Worm (Caenorhabditis elegans): ENCODE results near the gene srz-105.

The srz-105 gene

DNA sequence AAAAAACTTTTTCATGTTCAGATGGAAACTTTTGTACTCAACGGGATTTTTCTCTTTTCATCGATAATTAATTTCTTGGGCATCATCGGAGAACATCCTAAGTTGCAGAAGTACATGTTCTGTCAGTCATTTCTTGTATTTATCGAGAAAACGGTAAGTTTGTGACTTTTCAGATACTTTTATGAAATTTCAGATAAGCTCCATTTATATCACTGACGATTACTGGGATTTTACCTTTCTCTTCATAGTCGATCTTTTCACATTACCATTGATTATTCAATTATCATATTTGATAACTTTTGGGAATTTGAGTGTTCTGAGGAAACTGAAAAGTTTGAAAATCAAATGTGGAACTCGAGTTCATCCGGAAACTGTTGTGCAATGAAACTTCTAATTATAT lies at the start of gene srz-105:
Gene srz-105, plus strand, starts transcription at position 301 of the 400 bp plus-strand sequence.
- no peak for TF ChIP-seq sptf-1 (tag; optimal IDR thresholded peaks at IDR 0.05)
- no peak for TF ChIP-seq dpl-1 (GFP tag; optimal IDR thresholded peaks at IDR 0.05)
- no peak for TF ChIP-seq ztf-11 (tag; optimal IDR thresholded peaks at IDR 0.05)
- TF ChIP-seq ceh-90 (tag; optimal IDR thresholded peaks at IDR 0.05) = no peak
- no peak for TF ChIP-seq mdl-1 (tag; optimal IDR thresholded peaks at IDR 0.05)
- TF ChIP-seq egl-27 (tag; optimal IDR thresholded peaks at IDR 0.05) = no peak
- TF ChIP-seq unc-30 (tag; optimal IDR thresholded peaks at IDR 0.05) = no peak
- TF ChIP-seq fkh-10 (GFP tag; optimal IDR thresholded peaks at IDR 0.05) = no peak
- TF ChIP-seq ceh-82 (tag; optimal IDR thresholded peaks at IDR 0.05) = no peak
- no peak for TF ChIP-seq nhr-71 (tag; optimal IDR thresholded peaks at IDR 0.05)
- TF ChIP-seq pag-3 (tag; optimal IDR thresholded peaks at IDR 0.05; ENCODE audit: borderline replicate concordance, insufficient read depth) = no peak
- TF ChIP-seq skn-1 (tag; optimal IDR thresholded peaks at IDR 0.05) = no peak
- TF ChIP-seq hlh-4 (tag; optimal IDR thresholded peaks at IDR 0.05) = no peak
- TF ChIP-seq C34B4.2 (tag; optimal IDR thresholded peaks at IDR 0.05) = no peak
- TF ChIP-seq nhr-77 (tag; optimal IDR thresholded peaks at IDR 0.05) = no peak
- no peak for TF ChIP-seq vab-15 (tag; optimal IDR thresholded peaks at IDR 0.05)
- no peak for TF ChIP-seq ceh-88 (GFP tag; IDR thresholded peaks at IDR 0.05)
- no peak for TF ChIP-seq nhr-11 (tag; optimal IDR thresholded peaks at IDR 0.05)
- TF ChIP-seq lin-35 (GFP tag; optimal IDR thresholded peaks at IDR 0.05) = no peak
- TF ChIP-seq aly-2 (tag; optimal IDR thresholded peaks at IDR 0.05) = no peak

DNA sequence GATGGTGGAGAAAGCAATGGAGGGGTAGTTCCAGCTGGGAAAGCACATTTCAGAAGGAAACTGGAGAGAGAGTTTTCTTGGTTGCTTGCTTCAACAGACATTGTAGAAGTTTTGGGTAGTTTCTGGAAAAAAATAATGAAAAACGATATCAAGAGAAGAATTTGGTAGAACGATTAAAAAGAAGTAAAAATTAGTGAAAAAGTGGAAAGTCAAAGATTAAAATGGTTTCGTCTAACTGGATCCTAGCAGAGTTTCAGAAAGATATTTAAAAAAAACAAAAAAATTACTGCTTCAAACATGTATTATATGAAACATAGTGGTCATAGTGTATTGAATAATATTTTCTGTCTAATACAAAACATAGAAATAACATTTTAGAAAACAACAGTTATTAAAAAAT lies 47.4 kb upstream of the srz-105 start, which contains the start of gene F38C2.7:
Gene F38C2.7, minus strand, starts transcription at position 101 of the 400 bp plus-strand sequence.
- TF ChIP-seq ets-5 (GFP tag; IDR thresholded peaks at IDR 0.05) (no peak), nhr-47 (tag; optimal IDR thresholded peaks at IDR 0.05) (no peak), lsy-2 (tag; optimal IDR thresholded peaks at IDR 0.05) (no peak), elt-2 (tag; optimal IDR thresholded peaks at IDR 0.05) (no peak), zag-1 (tag; optimal IDR thresholded peaks at IDR 0.05) (no peak), fos-1 (tag; optimal IDR thresholded peaks at IDR 0.05) (no peak), tlp-1 (tag; optimal IDR thresholded peaks at IDR 0.05) (no peak), egl-27 (tag; optimal IDR thresholded peaks at IDR 0.05) (no peak), hlh-17 (GFP tag; optimal IDR thresholded peaks at IDR 0.05; ENCODE audit: borderline replicate concordance) (no peak)

DNA sequence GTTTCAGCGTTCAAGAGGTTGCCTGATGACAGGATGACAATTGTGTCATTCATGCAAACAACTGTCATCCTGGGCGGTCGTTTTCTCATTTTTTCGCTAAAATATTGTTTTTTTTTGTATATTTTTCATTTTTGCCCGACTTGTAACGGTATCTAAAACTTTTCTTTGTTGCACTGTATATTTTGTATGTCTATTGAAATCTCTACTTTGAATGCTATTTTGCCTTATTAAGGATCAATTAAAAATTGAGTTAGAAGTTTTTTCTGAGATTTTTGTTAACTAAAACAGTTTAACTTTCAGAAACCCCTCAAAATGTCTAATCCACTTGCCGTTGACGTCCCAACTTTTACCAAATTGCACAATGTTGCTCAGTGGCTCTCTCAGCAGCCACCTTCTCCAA lies 46.8 kb upstream of the srz-105 start, which contains the start of gene ccch-2:
Gene ccch-2, plus strand, starts transcription at position 301 of the 400 bp plus-strand sequence.
- TF ChIP-seq ets-5 (GFP tag; IDR thresholded peaks at IDR 0.05) (no peak), F16B12.6 (tag; optimal IDR thresholded peaks at IDR 0.05) (no peak), xbp-1 (tag; optimal IDR thresholded peaks at IDR 0.05) (no peak), skn-1 (tag; optimal IDR thresholded peaks at IDR 0.05) (no peak), nhr-28 (tag; optimal IDR thresholded peaks at IDR 0.05) (no peak), ztf-4 (tag; optimal IDR thresholded peaks at IDR 0.05) (no peak), aly-2 (tag; optimal IDR thresholded peaks at IDR 0.05) (no peak), hpl-2 (GFP tag; optimal IDR thresholded peaks at IDR 0.05) (no peak), lin-35 (GFP tag; optimal IDR thresholded peaks at IDR 0.05) (no peak), sptf-1 (tag; optimal IDR thresholded peaks at IDR 0.05) (no peak), blmp-1 (tag; optimal IDR thresholded peaks at IDR 0.05) (no peak), lin-14 (GFP tag; optimal IDR thresholded peaks at IDR 0.05) (no peak), C34B4.2 (tag; optimal IDR thresholded peaks at IDR 0.05) (no peak)

DNA sequence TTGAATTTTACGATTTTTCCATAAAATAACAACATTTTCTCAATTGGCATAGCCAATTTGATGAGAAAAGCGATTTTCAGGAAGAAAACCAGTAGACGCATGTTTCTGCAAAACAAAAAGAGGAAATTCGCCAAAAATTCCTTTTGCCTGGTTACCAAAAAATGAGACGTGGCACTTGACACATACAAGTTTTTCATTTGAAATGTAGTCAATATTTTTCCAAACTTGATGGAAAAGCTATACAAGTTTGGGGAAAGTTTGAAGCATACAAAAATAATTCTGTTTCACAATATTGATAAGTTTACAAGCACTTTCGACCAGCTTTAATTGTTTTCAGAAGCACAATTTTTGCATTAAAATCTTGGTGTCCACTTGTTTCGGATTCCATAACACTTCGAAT lies 44.1 kb upstream of the srz-105 start, which contains the start of gene clec-191:
Gene clec-191, minus strand, starts transcription at position 101 of the 400 bp plus-strand sequence.
- TF ChIP-seq grh-1 (GFP tag; IDR thresholded peaks at IDR 0.05) (no peak), efl-3 (GFP tag; optimal IDR thresholded peaks at IDR 0.05) (no peak), egl-13 (tag; optimal IDR thresholded peaks at IDR 0.05) (no peak), nhr-237 (tag; optimal IDR thresholded peaks at IDR 0.05) (no peak), nhr-84 (tag; optimal IDR thresholded peaks at IDR 0.05) (no peak)

All from whole organism, L1 larva.